Fruit fly (Drosophila melanogaster) S2 (cell line): ENCODE results near the gene CG43168.

ENCODE experiments used
- CG8478 ChIP-seq: fragments of >200 bp; optimal IDR thresholded peaks from 2 replicates; lab custom pipeline; 2018
- CTCF ChIP-seq, 2 experiments: fragments of >200 bp; optimal IDR thresholded peaks; 2 replicates each; lab custom pipeline; 2018

dm6 chr3L:6302500-6302899 lies 26.9 kb downstream of the CG43168 start:
- TF ChIP-seq CTCF (optimal IDR thresholded peaks at IDR 0.05; lab: Kevin White, UChicago) (no peak), CG8478 (lab: Kevin White, UChicago) (no peak)
